Worm (Caenorhabditis elegans): ENCODE results near the gene T07E3.2.

Gene T07E3.2

DNA sequence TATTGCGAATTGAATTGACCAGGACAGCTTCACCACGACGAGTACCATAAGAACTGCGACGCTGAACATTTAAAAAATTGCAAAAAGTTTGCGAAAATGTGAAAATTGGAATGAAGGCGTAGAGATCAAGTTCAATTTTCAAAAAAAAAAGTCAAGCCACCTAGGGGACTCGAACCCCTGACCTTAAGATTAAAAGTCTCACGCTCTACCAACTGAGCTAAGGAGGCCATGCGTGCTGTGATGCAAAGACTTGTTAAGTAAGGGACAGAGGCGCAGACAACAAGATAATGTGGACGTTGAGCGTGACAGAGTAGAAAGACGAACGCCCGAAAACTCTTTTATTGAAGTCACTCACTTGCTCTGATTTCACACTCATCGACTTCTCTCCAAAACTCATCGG, 18.9 kb upstream of the T07E3.2 start (continued):
- TF ChIP-seq gei-8 (GFP tag; optimal IDR thresholded peaks at IDR 0.05) (peak; percentile 38), lin-38 (GFP tag; IDR thresholded peaks at IDR 0.05) (peak; percentile 87), mep-1 (tag; optimal IDR thresholded peaks at IDR 0.05) (peak; percentile 74), fos-1 (tag; optimal IDR thresholded peaks at IDR 0.05) (no peak), aha-1 (tag) (peak; percentile 85), nhr-42 (GFP tag; IDR thresholded peaks at IDR 0.05) (peak; percentile 52), zfp-2 (tag; optimal IDR thresholded peaks at IDR 0.05) (peak; percentile 1), dmd-9 (GFP tag; IDR thresholded peaks at IDR 0.05) (peak; percentile 63; the same call in 1 of the 2 replicates), nhr-102 (tag; optimal IDR thresholded peaks at IDR 0.05) (no peak), daf-12 (tag; optimal IDR thresholded peaks at IDR 0.05) (no peak), lim-7 (GFP tag; IDR thresholded peaks at IDR 0.05) (peak; percentile 96), ceh-20 (GFP tag; IDR thresholded peaks at IDR 0.05) (no peak; the same call in none of the 2 replicates), skn-1 (tag; optimal IDR thresholded peaks at IDR 0.05) (no peak), mes-2 (tag; optimal IDR thresholded peaks at IDR 0.05; ENCODE audit: poor library complexity, severe bottlenecking) (peak; percentile 84), D1046.2 (GFP tag; IDR thresholded peaks at IDR 0.05) (0 out of 2 replicates have a peak, but pooled peaks have one; percentile 69), pha-4 (GFP tag; IDR thresholded peaks at IDR 0.05) (peak; percentile 89; the same call in 1 of the 2 replicates), pha-4 (tag; optimal IDR thresholded peaks at IDR 0.05) (no peak), snpc-1.2 (GFP tag; IDR thresholded peaks at IDR 0.05) (peak; percentile 79), unc-62 (GFP tag; optimal IDR thresholded peaks at IDR 0.05 in 1 of 2) (peak in 1 of 2 experiments; percentile 83), unc-62 (tag; optimal IDR thresholded peaks at IDR 0.05) (no peak), mxl-2 (GFP tag; conservative IDR thresholded peaks at IDR 0.05) (peak; percentile 75; the same call in 1 of the 2 replicates), nhr-28 (tag; optimal IDR thresholded peaks at IDR 0.05) (peak; percentile 16), lin-1 (GFP tag; IDR thresholded peaks at IDR 0.05) (peak; percentile 62), mdt-29 (GFP tag; IDR thresholded peaks at IDR 0.05) (peak; percentile 66; the same call in 1 of the 2 replicates), daf-19 (GFP tag; conservative IDR thresholded peaks at IDR 0.05) (peak; percentile 80), ZK546.5 (tag; optimal IDR thresholded peaks at IDR 0.05) (no peak), daf-16 (GFP tag; optimal IDR thresholded peaks at IDR 0.05) (peak in 1 of 2 experiments; percentile 72), daf-16 (tag; optimal IDR thresholded peaks at IDR 0.05) (peak; percentile 36), madf-9 (GFP tag; conservative IDR thresholded peaks at IDR 0.05) (peak; percentile 87), hlh-11 (tag; optimal IDR thresholded peaks at IDR 0.05) (no peak), mdl-1 (tag; optimal IDR thresholded peaks at IDR 0.05) (peak; percentile 19 to 36), nhr-11 (tag; optimal IDR thresholded peaks at IDR 0.05) (peak; percentile 1), fkh-10 (GFP tag; optimal IDR thresholded peaks at IDR 0.05) (no peak), duxl-1 (tag; optimal IDR thresholded peaks at IDR 0.05; ENCODE audit: poor library complexity) (no peak), snpc-4 (tag; optimal IDR thresholded peaks at IDR 0.05) (peak; percentile 29), jun-1 (tag; optimal IDR thresholded peaks at IDR 0.05) (no peak), saeg-2 (GFP tag; IDR thresholded peaks at IDR 0.05) (0 out of 2 replicates have a peak, but pooled peaks have one; percentile 22), F44E2.7 (GFP tag; IDR thresholded peaks at IDR 0.05) (peak; percentile 75; the same call in 1 of the 2 replicates), tag-97 (GFP tag; IDR thresholded peaks at IDR 0.05) (no peak), rbr-2 (tag; optimal IDR thresholded peaks at IDR 0.05) (peak; percentile 67), mxl-3 (GFP tag; optimal IDR thresholded peaks at IDR 0.05) (no peak), ztf-7 (tag; optimal IDR thresholded peaks at IDR 0.05) (peak; percentile 51), F49E8.2 (tag; optimal IDR thresholded peaks at IDR 0.05; ENCODE audit: borderline replicate concordance) (peak; percentile 66), spr-1 (tag; optimal IDR thresholded peaks at IDR 0.05) (peak; percentile 33), unc-130 (GFP tag; optimal IDR thresholded peaks at IDR 0.05) (peak; percentile 51), lir-3 (tag; optimal IDR thresholded peaks at IDR 0.05) (peak; percentile 49), hif-1 (tag; optimal IDR thresholded peaks at IDR 0.05) (peak in 1 of 2 experiments; percentile 62), tra-1 (GFP tag; IDR thresholded peaks at IDR 0.05) (peak; percentile 92), zfp-3 (GFP tag; conservative IDR thresholded peaks at IDR 0.05) (peak; percentile 51; the same call in 1 of the 2 replicates)

All from whole organism, L4 larva.